Fruit fly (Drosophila melanogaster) whole organism, embryonic: Measurements from ENCODE around the gene CG33181.

ENCODE experiments used
- Atf6 ChIP-seq: fragments of 200-800 bp; sonication (Bioruptor generic); IDR thresholded peaks from 2 replicates; pipeline ENCODE4 v1.3.6; 2022; ENCODE audit warnings: missing biosample characterization, missing genetic modification characterization
- Blimp-1 ChIP-seq: fragments of 200-800 bp; sonication (Bioruptor generic); optimal IDR thresholded peaks from 3 replicates; lab custom pipeline; 2018; ENCODE audit warnings: missing biosample characterization, missing genetic modification characterization, mild to moderate bottlenecking, moderate library complexity, missing genetic modification reagents
- CG11398 ChIP-seq: fragments of 200-800 bp; sonication (Bioruptor generic); optimal IDR thresholded peaks from 2 replicates; lab custom pipeline; 2016; ENCODE audit warnings: missing biosample characterization, missing genetic modification characterization
- CG11696 ChIP-seq: fragments of 200-800 bp; sonication (Bioruptor generic); IDR thresholded peaks from 2 replicates; pipeline ENCODE4 v1.3.6; 2022; ENCODE audit warnings: missing biosample characterization, missing genetic modification characterization
- CG12155 ChIP-seq: fragments of 200-800 bp; sonication (Bioruptor generic); optimal IDR thresholded peaks from 3 replicates; lab custom pipeline; 2016; ENCODE audit warnings: missing biosample characterization, missing genetic modification characterization
- CG13624 ChIP-seq: fragments of 200-800 bp; sonication (Bioruptor generic); optimal IDR thresholded peaks from 2 replicates; lab custom pipeline; 2016; ENCODE audit warnings: missing biosample characterization, missing genetic modification characterization
- CG16863 ChIP-seq: fragments of 200-800 bp; sonication (Bioruptor generic); optimal IDR thresholded peaks from 3 replicates; lab custom pipeline; 2016; ENCODE audit warnings: missing biosample characterization, missing genetic modification characterization
- CG18476 ChIP-seq: fragments of 200-800 bp; sonication (Bioruptor generic); optimal IDR thresholded peaks from 2 replicates; lab custom pipeline; 2016; ENCODE audit warnings: missing biosample characterization, mild to moderate bottlenecking, missing genetic modification characterization
- CG18764 ChIP-seq: fragments of 200-800 bp; sonication (Bioruptor generic); optimal IDR thresholded peaks from 3 replicates; lab custom pipeline; 2016; ENCODE audit warnings: missing biosample characterization, missing genetic modification characterization
- CG2202 ChIP-seq: fragments of 200-800 bp; sonication (Bioruptor generic); optimal IDR thresholded peaks from 2 replicates; lab custom pipeline; 2018; ENCODE audit warnings: missing biosample characterization, mild to moderate bottlenecking, missing genetic modification characterization
- CG31441 ChIP-seq: fragments of 200-800 bp; sonication (Bioruptor generic); IDR thresholded peaks from 2 replicates; pipeline ENCODE4 v1.3.6; 2022; ENCODE audit warnings: missing biosample characterization, missing genetic modification characterization
- CG32767 ChIP-seq: fragments of 200-800 bp; sonication (Bioruptor generic); IDR thresholded peaks from 2 replicates; pipeline ENCODE4 v1.3.6; 2022; ENCODE audit warnings: missing biosample characterization, missing genetic modification characterization
- CG3726 ChIP-seq: fragments of 200-800 bp; sonication (Bioruptor generic); IDR thresholded peaks from 3 replicates; pipeline ENCODE4, ENCODE4 v1.3.6; 2022; ENCODE audit warnings: missing biosample characterization, missing genetic modification characterization
- CG4360 ChIP-seq: fragments of 200-800 bp; sonication (Bioruptor generic); IDR thresholded peaks from 2 replicates; pipeline ENCODE4 v1.3.6; 2022; ENCODE audit warnings: missing biosample characterization, missing genetic modification characterization
- CG4854 ChIP-seq: fragments of 200-800 bp; sonication (Bioruptor generic); optimal IDR thresholded peaks from 2 replicates; lab custom pipeline; 2016; ENCODE audit warnings: missing biosample characterization, missing genetic modification characterization, inconsistent platforms
- CG7372 ChIP-seq: fragments of 200-800 bp; sonication (Bioruptor generic); IDR thresholded peaks from 2 replicates; pipeline ENCODE4 v1.3.6; 2022; ENCODE audit warnings: missing biosample characterization, missing genetic modification characterization
- CG9817 ChIP-seq: fragments of 200-800 bp; sonication (Bioruptor generic); optimal IDR thresholded peaks from 2 replicates; lab custom pipeline; 2018; ENCODE audit warnings: missing biosample characterization, mild to moderate bottlenecking, missing genetic modification characterization, moderate library complexity
- CG9932 ChIP-seq: fragments of 200-800 bp; sonication (Bioruptor generic); IDR thresholded peaks from 2 replicates; pipeline ENCODE4 v1.3.6; 2022; ENCODE audit warnings: missing biosample characterization, missing genetic modification characterization
- Dek ChIP-seq: fragments of 200-800 bp; sonication (Bioruptor generic); optimal IDR thresholded peaks from 3 replicates; lab custom pipeline; 2019; ENCODE audit warnings: missing biosample characterization, mild to moderate bottlenecking, missing genetic modification characterization, moderate library complexity
- Dp ChIP-seq: fragments of 200-800 bp; sonication (Bioruptor generic); optimal IDR thresholded peaks from 2 replicates; lab custom pipeline; 2018; ENCODE audit warnings: missing biosample characterization, mild to moderate bottlenecking, missing genetic modification characterization, moderate library complexity
- Dref ChIP-seq: fragments of 200-800 bp; sonication (Bioruptor generic); IDR thresholded peaks from 2 replicates; pipeline ENCODE4 v1.3.6; 2022; ENCODE audit warnings: missing biosample characterization, missing genetic modification characterization
- HLH3B ChIP-seq: fragments of 200-800 bp; sonication (Bioruptor generic); IDR thresholded peaks from 2 replicates; pipeline ENCODE4 v1.3.6; 2022; ENCODE audit warnings: missing biosample characterization, missing genetic modification characterization
- Hmx ChIP-seq: fragments of 200-800 bp; sonication (Bioruptor generic); optimal IDR thresholded peaks from 2 replicates; lab custom pipeline; 2016; ENCODE audit warnings: missing biosample characterization, missing genetic modification characterization
- Lpt ChIP-seq: fragments of >200 bp; optimal IDR thresholded peaks from 2 replicates; lab custom pipeline; 2018; ENCODE audit warnings: missing biosample characterization, missing genetic modification characterization
- NC2α ChIP-seq: fragments of 200-800 bp; sonication (Bioruptor generic); optimal IDR thresholded peaks from 2 replicates; lab custom pipeline; 2016; ENCODE audit warnings: missing biosample characterization, missing genetic modification characterization
- Neu2 ChIP-seq: fragments of 200-800 bp; sonication (Bioruptor generic); optimal IDR thresholded peaks from 3 replicates; lab custom pipeline; 2016; ENCODE audit warnings: missing biosample characterization, missing genetic modification characterization, borderline replicate concordance
- Nf-YB ChIP-seq: fragments of 200-800 bp; sonication (Bioruptor generic); optimal IDR thresholded peaks from 3 replicates; lab custom pipeline; 2019; ENCODE audit warnings: missing biosample characterization, mild to moderate bottlenecking, missing genetic modification characterization, moderate library complexity
- PHDP ChIP-seq: fragments of 200-800 bp; sonication (Bioruptor generic); optimal IDR thresholded peaks from 3 replicates; lab custom pipeline; 2018; ENCODE audit warnings: missing biosample characterization, mild to moderate bottlenecking, missing genetic modification characterization, moderate library complexity
- Pdp1 ChIP-seq, 2 experiments: fragments of 200-800 bp; sonication (Bioruptor generic); optimal IDR thresholded peaks; 3 replicates each; lab custom pipeline; 2016; ENCODE audit warnings: missing biosample characterization in 2 of 2, missing genetic modification characterization in 2 of 2, mild to moderate bottlenecking in 1 of 2, moderate library complexity in 1 of 2
- Rfx ChIP-seq: fragments of 200-800 bp; sonication (Bioruptor generic); IDR thresholded peaks from 2 replicates; pipeline ENCODE4 v1.3.6; 2022; ENCODE audit warnings: missing biosample characterization, missing genetic modification characterization
- Rx ChIP-seq: fragments of 200-800 bp; sonication (Bioruptor generic); IDR thresholded peaks from 2 replicates; pipeline ENCODE4 v1.3.6; 2022; ENCODE audit warnings: missing biosample characterization, missing genetic modification characterization
- Sox102F ChIP-seq: fragments of 200-800 bp; sonication (Bioruptor generic); optimal IDR thresholded peaks from 2 replicates; lab custom pipeline; 2018; ENCODE audit warnings: missing biosample characterization, mild to moderate bottlenecking, missing genetic modification characterization, moderate library complexity
- Vsx1 ChIP-seq: fragments of 200-800 bp; sonication (Bioruptor generic); optimal IDR thresholded peaks from 2 replicates; lab custom pipeline; 2017; ENCODE audit warnings: missing biosample characterization, mild to moderate bottlenecking, missing genetic modification characterization, missing genetic modification reagents
- ab ChIP-seq: fragments of 200-800 bp; sonication (Bioruptor generic); optimal IDR thresholded peaks from 2 replicates; lab custom pipeline; 2016; ENCODE audit warnings: missing biosample characterization, missing genetic modification characterization
- al ChIP-seq: fragments of 200-800 bp; sonication (Bioruptor generic); IDR thresholded peaks from 2 replicates; pipeline ENCODE4 v1.3.6; 2022; ENCODE audit warnings: missing biosample characterization, missing genetic modification characterization
- br ChIP-seq: fragments of >200 bp; optimal IDR thresholded peaks from 2 replicates; lab custom pipeline; 2017
- btn ChIP-seq: fragments of 200-800 bp; sonication (Bioruptor generic); optimal IDR thresholded peaks from 2 replicates; lab custom pipeline; 2016; ENCODE audit warnings: missing biosample characterization, missing genetic modification characterization
- ftz-f1 ChIP-seq: fragments of 200-800 bp; sonication (Bioruptor generic); optimal IDR thresholded peaks from 2 replicates; lab custom pipeline; 2016; ENCODE audit warnings: missing biosample characterization, missing genetic modification characterization
- gem ChIP-seq: fragments of 200-800 bp; sonication (Bioruptor generic); optimal IDR thresholded peaks from 2 replicates; lab custom pipeline; 2019; ENCODE audit warnings: missing biosample characterization, mild to moderate bottlenecking, missing genetic modification characterization, moderate library complexity
- grau ChIP-seq: fragments of 200-800 bp; optimal IDR thresholded peaks from 3 replicates; lab custom pipeline; 2019; ENCODE audit warnings: missing biosample characterization, mild to moderate bottlenecking, missing genetic modification characterization, moderate library complexity
- gsb-n ChIP-seq: fragments of 200-800 bp; sonication (Bioruptor generic); optimal IDR thresholded peaks from 3 replicates; lab custom pipeline; 2018; ENCODE audit warnings: missing biosample characterization, mild to moderate bottlenecking, missing genetic modification characterization
- klu ChIP-seq: fragments of 200-800 bp; sonication (Bioruptor generic); IDR thresholded peaks from 2 replicates; pipeline ENCODE4 v1.3.6; 2022; ENCODE audit warnings: missing biosample characterization, missing genetic modification characterization
- lmd ChIP-seq: fragments of 200-800 bp; sonication (Bioruptor generic); IDR thresholded peaks from 2 replicates; pipeline ENCODE4 v1.3.6; 2022; ENCODE audit warnings: missing biosample characterization, missing genetic modification characterization
- onecut ChIP-seq: fragments of 200-800 bp; sonication (Bioruptor generic); IDR thresholded peaks from 2 replicates; pipeline ENCODE4 v1.3.6; 2022; ENCODE audit warnings: missing biosample characterization, missing genetic modification characterization
- run ChIP-seq: fragments of 200-800 bp; sonication (Bioruptor generic); optimal IDR thresholded peaks from 3 replicates; lab custom pipeline; 2018; ENCODE audit warnings: missing biosample characterization, mild to moderate bottlenecking, missing genetic modification characterization
- scrt ChIP-seq: fragments of 200-800 bp; sonication (Bioruptor generic); optimal IDR thresholded peaks from 2 replicates; lab custom pipeline; 2018; ENCODE audit warnings: missing biosample characterization, mild to moderate bottlenecking, missing genetic modification characterization, moderate library complexity
- sima ChIP-seq: fragments of 200-800 bp; sonication (Bioruptor generic); optimal IDR thresholded peaks from 2 replicates; lab custom pipeline; 2016; ENCODE audit warnings: missing biosample characterization, missing genetic modification characterization
- tgo ChIP-seq: fragments of 200-800 bp; sonication (Bioruptor generic); IDR thresholded peaks from 3 replicates; pipeline ENCODE4 v1.3.6; 2022; ENCODE audit warnings: missing biosample characterization, missing genetic modification characterization
- tio ChIP-seq: fragments of 200-800 bp; sonication (Bioruptor generic); optimal IDR thresholded peaks from 2 replicates; lab custom pipeline; 2017; ENCODE audit warnings: missing biosample characterization, missing genetic modification characterization, inconsistent platforms
- trh ChIP-seq: fragments of 200-800 bp; sonication (Bioruptor generic); optimal IDR thresholded peaks from 2 replicates; lab custom pipeline; 2016; ENCODE audit warnings: missing biosample characterization, missing genetic modification characterization
- ttk ChIP-seq: fragments of 200-800 bp; sonication (Bioruptor generic); IDR thresholded peaks from 2 replicates; pipeline ENCODE4 v2.1.2; 2022; ENCODE audit warnings: missing biosample characterization, missing genetic modification characterization
- wek ChIP-seq: fragments of 200-800 bp; sonication (Bioruptor generic); optimal IDR thresholded peaks from 3 replicates; lab custom pipeline; 2018; ENCODE audit warnings: missing biosample characterization, mild to moderate bottlenecking, missing genetic modification characterization, moderate library complexity

The CG33181 gene

dm6 chrX:8493473-8493872 is 4.3 kb downstream of the CG33181 start (continued):
- no peak for TF ChIP-seq Lpt
- TF ChIP-seq CG9932: peak; percentile 65
- peak; percentile 75 for TF ChIP-seq CG11696 (GFP tag; lab: Robert Waterston, UW)
- peak; percentile 39; the same call in 1 of the 2 replicates for TF ChIP-seq CG32767 (GFP tag; lab: Robert Waterston, UW)
- TF ChIP-seq Sox102F (GFP tag; lab: Kevin White, UChicago): peak; percentile 24
- no peak for TF ChIP-seq Nf-YB (GFP tag; lab: Kevin White, UChicago)
- TF ChIP-seq run (tag; lab: Kevin White, UChicago): no peak
- peak; percentile 70 for TF ChIP-seq CG13624 (GFP tag; lab: Kevin White, UChicago)
- TF ChIP-seq Rfx (GFP tag; lab: Robert Waterston, UW): peak; percentile 78
- peak; percentile 39; the same call in 1 of the 2 replicates for TF ChIP-seq Rx (GFP tag; lab: Robert Waterston, UW)
- no peak for TF ChIP-seq CG31441 (GFP tag; lab: Robert Waterston, UW)
- TF ChIP-seq CG11398 (GFP tag; lab: Kevin White, UChicago): no peak
- TF ChIP-seq Dp: no peak
- TF ChIP-seq wek: peak; percentile 34
- TF ChIP-seq onecut (GFP tag; lab: Robert Waterston, UW): no peak
- TF ChIP-seq CG4360 (GFP tag; lab: Robert Waterston, UW): no peak
- peak; percentile 41 for TF ChIP-seq Dek (tag; lab: Kevin White, UChicago)
- TF ChIP-seq CG4854 (GFP tag; lab: Kevin White, UChicago): no peak
- TF ChIP-seq NC2α (GFP tag; lab: Kevin White, UChicago): no peak
- TF ChIP-seq sima: no peak
- no peak for TF ChIP-seq klu (GFP tag; lab: Robert Waterston, UW)
- TF ChIP-seq Blimp-1 (GFP tag; lab: Kevin White, UChicago): peak; percentile 2
- no peak for TF ChIP-seq Hmx (GFP tag; lab: Kevin White, UChicago)
- no peak for TF ChIP-seq CG18764 (GFP tag; lab: Kevin White, UChicago)
- peak; percentile 53 for TF ChIP-seq gem (tag; lab: Kevin White, UChicago)
- TF ChIP-seq Dref (GFP tag; lab: Robert Waterston, UW): no peak
- TF ChIP-seq CG18476 (GFP tag; lab: Kevin White, UChicago): peak; percentile 29
- TF ChIP-seq ttk: peak; percentile 43; the same call in 1 of the 2 replicates
- TF ChIP-seq trh (GFP tag; lab: Kevin White, UChicago): no peak
- TF ChIP-seq gsb-n (tag; lab: Kevin White, UChicago): no peak
- no peak for TF ChIP-seq br (lab: Kevin White, UChicago)
- TF ChIP-seq CG9817 (tag; lab: Kevin White, UChicago): peak; percentile 38
- peak; percentile 48; the same call in 2 of the 3 replicates for TF ChIP-seq tgo (GFP tag; lab: Robert Waterston, UW)
- 0 out of 2 replicates have a peak, but pooled peaks have one; percentile 22 for TF ChIP-seq CG7372 (GFP tag; lab: Robert Waterston, UW)
- TF ChIP-seq HLH3B (GFP tag; lab: Robert Waterston, UW): peak; percentile 16; the same call in 1 of the 2 replicates
- peak; percentile 35 for TF ChIP-seq scrt (GFP tag; lab: Kevin White, UChicago)
- TF ChIP-seq CG16863 (GFP tag; lab: Kevin White, UChicago): peak; percentile 1
- TF ChIP-seq Pdp1 (GFP tag; optimal IDR thresholded peaks at IDR 0.05; lab: Kevin White, UChicago): peak in 1 of 2 experiments; percentile 32
- peak; percentile 10 for TF ChIP-seq tio (GFP tag; lab: Kevin White, UChicago)
- peak; percentile 75 for TF ChIP-seq Atf6
- TF ChIP-seq al: peak; percentile 29; the same call in 1 of the 2 replicates
- TF ChIP-seq btn (GFP tag; lab: Kevin White, UChicago): no peak
- no peak for TF ChIP-seq ab
- TF ChIP-seq PHDP (tag; lab: Kevin White, UChicago): peak; percentile 53
- peak; percentile 18 for TF ChIP-seq Vsx1
- no peak for TF ChIP-seq CG2202 (tag; lab: Kevin White, UChicago)
- TF ChIP-seq CG3726: no peak
- peak; percentile 73 for TF ChIP-seq lmd (GFP tag; lab: Robert Waterston, UW)
- TF ChIP-seq Neu2 (GFP tag; lab: Kevin White, UChicago): no peak
- TF ChIP-seq CG12155: no peak
- TF ChIP-seq grau: peak; percentile 35
- TF ChIP-seq ftz-f1 (GFP tag; lab: Kevin White, UChicago): no peak
